Worm (Caenorhabditis elegans) whole organism, mixed stage, embryonic: ENCODE results near the gene F46C5.1.

ENCODE experiments used
- bed-3 ChIP-seq: fragments of 200-800 bp; sonication (Bioruptor generic); optimal IDR thresholded peaks from 3 replicates; lab custom pipeline; 2018; ENCODE audit warnings: mild to moderate bottlenecking, missing genetic modification characterization, moderate library complexity, missing compliant biosample characterization
- elt-3 ChIP-seq: fragments of 150-350 bp; optimal IDR thresholded peaks from 2 replicates; lab custom pipeline; 2014; ENCODE audit warnings: missing biosample characterization, missing genetic modification characterization
- lsy-2 ChIP-seq: fragments of 150-350 bp; optimal IDR thresholded peaks from 2 replicates; lab custom pipeline; 2014; ENCODE audit warnings: missing biosample characterization, missing genetic modification characterization
- nhr-12 ChIP-seq: fragments of 150-350 bp; optimal IDR thresholded peaks from 2 replicates; lab custom pipeline; 2014; ENCODE audit warnings: missing biosample characterization, missing genetic modification characterization
- nhr-2 ChIP-seq: fragments of 150-350 bp; optimal IDR thresholded peaks from 2 replicates; lab custom pipeline; 2014; ENCODE audit warnings: missing biosample characterization, missing genetic modification characterization
- nhr-237 ChIP-seq: fragments of 150-350 bp; optimal IDR thresholded peaks from 2 replicates; lab custom pipeline; 2014; ENCODE audit warnings: missing biosample characterization, missing genetic modification characterization
- nhr-76 ChIP-seq: sonication (generic microtip); optimal IDR thresholded peaks from 2 replicates; lab custom pipeline; 2017; ENCODE audit warnings: missing biosample characterization, missing genetic modification characterization
- pha-4 ChIP-seq: fragments of 150-350 bp; optimal IDR thresholded peaks from 2 replicates; lab custom pipeline; 2018; ENCODE audit warnings: missing biosample characterization, missing genetic modification reagents, missing genetic modification characterization
- snpc-4 ChIP-seq: fragments of 150-350 bp; optimal IDR thresholded peaks from 2 replicates; lab custom pipeline; 2014; ENCODE audit warnings: missing biosample characterization, missing genetic modification characterization
- unc-120 ChIP-seq: sonication (generic microtip); optimal IDR thresholded peaks from 2 replicates; lab custom pipeline; 2017; ENCODE audit warnings: missing genetic modification characterization, missing compliant biosample characterization; ENCODE audit not compliant: poor library complexity, severe bottlenecking
- unc-39 ChIP-seq: fragments of 150-350 bp; optimal IDR thresholded peaks from 2 replicates; lab custom pipeline; 2014; ENCODE audit warnings: missing biosample characterization, missing genetic modification characterization
- ztf-11 ChIP-seq: fragments of 150-350 bp; optimal IDR thresholded peaks from 2 replicates; lab custom pipeline; 2014; ENCODE audit warnings: missing biosample characterization, missing genetic modification characterization

ce11 chrII:8839025-8839424, 18.0 kb upstream of the F46C5.1 start, which contains the start of gene F46C5.7:
- TF ChIP-seq snpc-4 (no peak), bed-3 (GFP tag; lab: Kevin White, UChicago) (no peak), pha-4 (tag; lab: Kevin White, UChicago) (no peak), lsy-2 (tag; lab: Kevin White, UChicago) (no peak), ztf-11 (tag; lab: Kevin White, UChicago) (no peak), nhr-12 (tag; lab: Kevin White, UChicago) (no peak), unc-120 (tag; lab: Kevin White, UChicago) (no peak), unc-39 (no peak), nhr-237 (no peak), nhr-76 (tag; lab: Kevin White, UChicago) (no peak), elt-3 (tag; lab: Kevin White, UChicago) (no peak), nhr-2 (tag; lab: Kevin White, UChicago) (no peak)
